Fruit fly (Drosophila melanogaster): Measurements from ENCODE around the gene ICA69.

DNA sequence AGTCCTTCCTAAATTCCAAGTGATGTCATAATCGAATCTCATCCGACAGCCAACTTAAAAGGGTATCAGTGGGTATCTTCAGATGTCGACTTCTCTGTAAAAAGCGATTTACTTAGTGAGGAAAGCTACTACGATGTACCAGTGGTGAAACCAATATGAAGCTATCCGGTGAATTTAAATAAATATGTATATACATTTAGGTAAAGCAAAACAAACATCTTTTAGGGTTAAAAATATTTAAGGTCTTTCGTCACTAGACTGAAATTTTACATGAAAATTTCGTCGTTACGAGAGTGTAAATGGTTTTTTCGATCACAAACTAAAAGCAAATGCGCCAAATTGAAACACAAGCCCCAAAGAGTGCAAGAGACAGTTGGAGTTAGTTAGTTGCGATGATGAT is 24.4 kb upstream of the ICA69 start:
- no peak for TF ChIP-seq OdsH (GFP tag; optimal IDR thresholded peaks at IDR 0.05)
- TF ChIP-seq rgr (GFP tag; optimal IDR thresholded peaks at IDR 0.05) = peak; percentile 8
- no peak for TF ChIP-seq CG32264 (GFP tag; optimal IDR thresholded peaks at IDR 0.05)
- TF ChIP-seq h (GFP tag; optimal IDR thresholded peaks at IDR 0.05) = peak; percentile 27
- TF ChIP-seq psq (GFP tag; optimal IDR thresholded peaks at IDR 0.05) = no peak
- TF ChIP-seq lola (GFP tag; optimal IDR thresholded peaks at IDR 0.05) = no peak
- TF ChIP-seq Abd-B (GFP tag; optimal IDR thresholded peaks at IDR 0.05) = no peak
- no peak for TF ChIP-seq Hnf4 (GFP tag; optimal IDR thresholded peaks at IDR 0.05)
